ENCODE assay signal across 2 fruit fly cellular contexts in the genomic region with DNA sequence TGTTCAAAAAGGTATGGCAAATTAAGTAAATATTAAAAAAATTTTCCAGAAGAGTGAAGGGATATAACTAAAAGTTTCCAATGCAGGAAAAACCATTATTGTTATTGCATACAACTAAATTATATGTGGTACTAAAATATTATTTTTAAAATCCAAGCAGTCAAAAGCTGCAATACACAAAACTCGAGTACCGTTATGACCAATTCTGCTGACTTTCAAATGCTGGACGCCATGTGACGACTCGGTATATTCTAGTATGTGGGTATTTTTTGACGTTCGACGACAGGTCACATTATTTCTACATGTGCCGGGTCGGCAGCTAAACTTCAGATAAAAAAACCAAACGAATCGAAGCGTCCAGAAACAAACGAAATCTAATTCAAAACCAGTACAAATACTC.
TF ChIP-seq lines count a peak whose summit lies in the region.

No protein-coding gene starts in this region.

TF ChIP-seq in whole organism, embryonic, 481 proteins besides CTCF, POLR2A, EP300 and RAD21 (continued from another document and continues in another):
- TF ChIP-seq sob (GFP tag; IDR thresholded peaks at IDR 0.05; lab: Robert Waterston, UW) (peak; percentile 45; the same call in 1 of the 2 replicates), Sry-δ (GFP tag; optimal IDR thresholded peaks at IDR 0.05; lab: Kevin White, UChicago) (peak; percentile 48), lilli (GFP tag; optimal IDR thresholded peaks at IDR 0.05; lab: Kevin White, UChicago) (peak; percentile 6), Hr78 (GFP tag; optimal IDR thresholded peaks at IDR 0.05; lab: Kevin White, UChicago) (no peak), CG18764 (GFP tag; optimal IDR thresholded peaks at IDR 0.05; lab: Kevin White, UChicago) (no peak), CG30020 (tag; optimal IDR thresholded peaks at IDR 0.05; lab: Kevin White, UChicago) (peak; percentile 24), CG3995 (GFP tag; optimal IDR thresholded peaks at IDR 0.05; lab: Kevin White, UChicago) (peak; percentile 33), twi (tag; optimal IDR thresholded peaks at IDR 0.05; lab: Kevin White, UChicago) (peak; percentile 21), CG2202 (tag; optimal IDR thresholded peaks at IDR 0.05; lab: Kevin White, UChicago) (no peak), MESR4 (GFP tag; optimal IDR thresholded peaks at IDR 0.05; lab: Kevin White, UChicago) (peak; percentile 55), CG18262 (tag; optimal IDR thresholded peaks at IDR 0.05; lab: Kevin White, UChicago) (peak; percentile 17), CG34422 (GFP tag; IDR thresholded peaks at IDR 0.05; lab: Robert Waterston, UW) (peak; percentile 78; the same call in 1 of the 3 replicates), CG33557 (GFP tag; optimal IDR thresholded peaks at IDR 0.05; lab: Kevin White, UChicago) (no peak), CG3838 (GFP tag; optimal IDR thresholded peaks at IDR 0.05; lab: Kevin White, UChicago) (no peak), fu2 (GFP tag; optimal IDR thresholded peaks at IDR 0.05; lab: Kevin White, UChicago) (no peak), CG42726 (GFP tag; IDR thresholded peaks at IDR 0.05; lab: Robert Waterston, UW; ENCODE audit: partially characterized antibody) (peak; percentile 66), CG31441 (GFP tag; IDR thresholded peaks at IDR 0.05; lab: Robert Waterston, UW) (0 out of 2 replicates have a peak, but pooled peaks have one; percentile 27), abd-A (tag; optimal IDR thresholded peaks at IDR 0.05; lab: Kevin White, UChicago) (peak; percentile 59), Stat92E (GFP tag; optimal IDR thresholded peaks at IDR 0.05; lab: Kevin White, UChicago) (peak in 1 of 3 experiments; percentile 29), gro (GFP tag; optimal IDR thresholded peaks at IDR 0.05; lab: Kevin White, UChicago) (peak; percentile 63), Abd-B (GFP tag; optimal IDR thresholded peaks at IDR 0.05; lab: Kevin White, UChicago) (peak; percentile 79), CG12744 (GFP tag; optimal IDR thresholded peaks at IDR 0.05; lab: Kevin White, UChicago) (peak; percentile 11), Hr51 (GFP tag; optimal IDR thresholded peaks at IDR 0.05; lab: Kevin White, UChicago) (peak in 1 of 2 experiments; percentile 2), CG11504 (tag; optimal IDR thresholded peaks at IDR 0.05; lab: Kevin White, UChicago) (peak; percentile 48), ftz-f1 (GFP tag; optimal IDR thresholded peaks at IDR 0.05; lab: Kevin White, UChicago) (peak; percentile 30), sug (tag; optimal IDR thresholded peaks at IDR 0.05; lab: Kevin White, UChicago) (peak; percentile 43), CG10267 (tag; optimal IDR thresholded peaks at IDR 0.05; lab: Kevin White, UChicago) (peak; percentile 44), stwl (tag; optimal IDR thresholded peaks at IDR 0.05; lab: Kevin White, UChicago) (peak; percentile 97), CG13296 (GFP tag; optimal IDR thresholded peaks at IDR 0.05; lab: Kevin White, UChicago) (no peak), CG2120 (GFP tag; optimal IDR thresholded peaks at IDR 0.05; lab: Kevin White, UChicago) (peak; percentile 38), CG2199 (GFP tag; IDR thresholded peaks at IDR 0.05; lab: Robert Waterston, UW) (peak; percentile 87), BtbVII (GFP tag; optimal IDR thresholded peaks at IDR 0.05; lab: Kevin White, UChicago) (no peak), nom (GFP tag; optimal IDR thresholded peaks at IDR 0.05; lab: Kevin White, UChicago) (no peak), jumu (GFP tag; optimal IDR thresholded peaks at IDR 0.05; lab: Kevin White, UChicago) (peak; percentile 19), vfl (GFP tag; optimal IDR thresholded peaks at IDR 0.05; lab: Kevin White, UChicago) (peak; percentile 27), insv (GFP tag; optimal IDR thresholded peaks at IDR 0.05; lab: Kevin White, UChicago) (peak in 1 of 2 experiments; percentile 4), wek (GFP tag; optimal IDR thresholded peaks at IDR 0.05; lab: Kevin White, UChicago) (no peak), sisA (GFP tag; IDR thresholded peaks at IDR 0.05; lab: Robert Waterston, UW) (no peak), vvl (GFP tag; IDR thresholded peaks at IDR 0.05; lab: Robert Waterston, UW) (peak; percentile 28), CG8924 (tag; optimal IDR thresholded peaks at IDR 0.05; lab: Kevin White, UChicago) (peak; percentile 8), CG13894 (tag; optimal IDR thresholded peaks at IDR 0.05; lab: Kevin White, UChicago) (peak; percentile 30), HmgZ (tag; optimal IDR thresholded peaks at IDR 0.05; lab: Kevin White, UChicago) (peak; percentile 84), ken (GFP tag; IDR thresholded peaks at IDR 0.05; lab: Robert Waterston, UW) (0 out of 3 replicates have a peak, but pooled peaks have one; percentile 3), Pdp1 (GFP tag; optimal IDR thresholded peaks at IDR 0.05; lab: Kevin White, UChicago) (peak in 1 of 2 experiments; percentile 75), CG12659 (GFP tag; optimal IDR thresholded peaks at IDR 0.05; lab: Kevin White, UChicago) (peak; percentile 66), chif (GFP tag; optimal IDR thresholded peaks at IDR 0.05; lab: Kevin White, UChicago) (peak in 1 of 2 experiments; percentile 32), CG9797 (GFP tag; optimal IDR thresholded peaks at IDR 0.05; lab: Kevin White, UChicago) (peak; percentile 89), ewg (GFP tag; optimal IDR thresholded peaks at IDR 0.05; lab: Kevin White, UChicago) (peak; percentile 56), jing (GFP tag; optimal IDR thresholded peaks at IDR 0.05; lab: Kevin White, UChicago) (no peak), Fer1 (GFP tag; optimal IDR thresholded peaks at IDR 0.05; lab: Kevin White, UChicago) (no peak), ara (GFP tag; IDR thresholded peaks at IDR 0.05; lab: Robert Waterston, UW) (peak; percentile 11; the same call in 1 of the 2 replicates), esg (GFP tag; conservative IDR thresholded peaks at IDR 0.05; lab: Robert Waterston, UW) (no peak), otp (GFP tag; IDR thresholded peaks at IDR 0.05; lab: Robert Waterston, UW) (no peak), CG17186 (GFP tag; optimal IDR thresholded peaks at IDR 0.05; lab: Kevin White, UChicago) (peak; percentile 41), CG1603 (tag; optimal IDR thresholded peaks at IDR 0.05; lab: Kevin White, UChicago) (peak; percentile 77), CG16813 (GFP tag; IDR thresholded peaks at IDR 0.05; lab: Robert Waterston, UW; ENCODE audit: partially characterized antibody) (0 out of 3 replicates have a peak, but pooled peaks have one; percentile 35), CG17829 (tag; optimal IDR thresholded peaks at IDR 0.05; lab: Kevin White, UChicago) (peak; percentile 25), CG9609 (GFP tag; optimal IDR thresholded peaks at IDR 0.05; lab: Kevin White, UChicago) (peak; percentile 24), zfh2 (GFP tag; optimal IDR thresholded peaks at IDR 0.05; lab: Kevin White, UChicago) (peak; percentile 9), CG17361 (GFP tag; IDR thresholded peaks at IDR 0.05; lab: Robert Waterston, UW) (peak; percentile 45; the same call in 2 of the 3 replicates), pho (GFP tag; optimal IDR thresholded peaks at IDR 0.05; lab: Kevin White, UChicago) (peak; percentile 25)

TF ChIP-seq in whole organism, prepupa, 60 proteins besides CTCF, POLR2A, EP300 and RAD21 (continued from another document):
- no peak for TF ChIP-seq net (GFP tag; optimal IDR thresholded peaks at IDR 0.05; lab: Kevin White, UChicago)
